Fruit fly (Drosophila melanogaster): ENCODE measurements around the gene CG43131.

The CG43131 gene

dm6 chr3R:5126884-5127283 lies 17.9 kb upstream of the CG43131 start:
- peak; percentile 34 for TF ChIP-seq psq (GFP tag; optimal IDR thresholded peaks at IDR 0.05)
- TF ChIP-seq Dif (GFP tag; optimal IDR thresholded peaks at IDR 0.05; ENCODE audit: partially characterized antibody) = peak; percentile 97
- TF ChIP-seq Vsx2 (GFP tag; optimal IDR thresholded peaks at IDR 0.05; ENCODE audit: partially characterized antibody) = peak; percentile 87
- TF ChIP-seq h (GFP tag; optimal IDR thresholded peaks at IDR 0.05) = peak; percentile 41
- peak; percentile 26 for TF ChIP-seq OdsH (GFP tag; optimal IDR thresholded peaks at IDR 0.05)
- peak; percentile 47 for TF ChIP-seq rgr (GFP tag; optimal IDR thresholded peaks at IDR 0.05)
- peak; percentile 90 for TF ChIP-seq Myc (optimal IDR thresholded peaks at IDR 0.05)
- TF ChIP-seq Hnf4 (GFP tag; optimal IDR thresholded peaks at IDR 0.05) = peak; percentile 46
- peak; percentile 33 for TF ChIP-seq fru (GFP tag; optimal IDR thresholded peaks at IDR 0.05)
- peak; percentile 12 for TF ChIP-seq dmrt93B (GFP tag; optimal IDR thresholded peaks at IDR 0.05)
- TF ChIP-seq woc (GFP tag; optimal IDR thresholded peaks at IDR 0.05) = no peak
- peak in 1 of 2 experiments; percentile 65 for TF ChIP-seq foxo (GFP tag; optimal IDR thresholded peaks at IDR 0.05)
- peak; percentile 45 for TF ChIP-seq Hr83 (GFP tag; optimal IDR thresholded peaks at IDR 0.05; ENCODE audit: poor library complexity, severe bottlenecking)
- TF ChIP-seq dsf (GFP tag; optimal IDR thresholded peaks at IDR 0.05; ENCODE audit: borderline replicate concordance) = no peak
- TF ChIP-seq sv (GFP tag; optimal IDR thresholded peaks at IDR 0.05) = peak; percentile 57
- no peak for TF ChIP-seq GATAd (GFP tag; optimal IDR thresholded peaks at IDR 0.05)
- peak; percentile 60 for TF ChIP-seq HLH106 (tag; optimal IDR thresholded peaks at IDR 0.05)
- TF ChIP-seq tai (GFP tag; optimal IDR thresholded peaks at IDR 0.05) = no peak
- TF ChIP-seq dl (GFP tag; optimal IDR thresholded peaks at IDR 0.05; ENCODE audit: insufficient read depth in 1 of 2, partially characterized antibody in 2 of 2) = peak; percentile 55 to 87
- peak; percentile 23 for TF ChIP-seq CG9705 (GFP tag; optimal IDR thresholded peaks at IDR 0.05)
- peak; percentile 34 for TF ChIP-seq ey (GFP tag; optimal IDR thresholded peaks at IDR 0.05)

dm6 chr3R:5125832-5126231 lies 16.9 kb upstream of the CG43131 start:
- TF ChIP-seq GATAd (GFP tag; optimal IDR thresholded peaks at IDR 0.05) (no peak), Dfd (GFP tag; optimal IDR thresholded peaks at IDR 0.05) (no peak), rgr (GFP tag; optimal IDR thresholded peaks at IDR 0.05) (no peak), pan (optimal IDR thresholded peaks at IDR 0.05) (no peak), Hnf4 (GFP tag; optimal IDR thresholded peaks at IDR 0.05) (no peak), ey (GFP tag; optimal IDR thresholded peaks at IDR 0.05) (no peak), CG32264 (GFP tag; optimal IDR thresholded peaks at IDR 0.05) (no peak), Mio (GFP tag; optimal IDR thresholded peaks at IDR 0.05) (no peak), Myc (optimal IDR thresholded peaks at IDR 0.05) (no peak), lola (GFP tag; optimal IDR thresholded peaks at IDR 0.05) (no peak), Hr78 (GFP tag; optimal IDR thresholded peaks at IDR 0.05) (no peak), woc (GFP tag; optimal IDR thresholded peaks at IDR 0.05) (no peak), tai (GFP tag; optimal IDR thresholded peaks at IDR 0.05) (no peak), usp (GFP tag; optimal IDR thresholded peaks at IDR 0.05) (no peak), dmrt93B (GFP tag; optimal IDR thresholded peaks at IDR 0.05) (no peak), brk (GFP tag; optimal IDR thresholded peaks at IDR 0.05) (no peak)

dm6 chr3R:5124928-5125327 lies 15.9 kb upstream of the CG43131 start:
- TF ChIP-seq Abd-B (GFP tag; optimal IDR thresholded peaks at IDR 0.05) = no peak
- no peak for TF ChIP-seq pan (optimal IDR thresholded peaks at IDR 0.05)
- TF ChIP-seq dsf (GFP tag; optimal IDR thresholded peaks at IDR 0.05; ENCODE audit: borderline replicate concordance) = no peak
- TF ChIP-seq CG32264 (GFP tag; optimal IDR thresholded peaks at IDR 0.05) = no peak
- no peak for TF ChIP-seq fru (GFP tag; optimal IDR thresholded peaks at IDR 0.05)
- TF ChIP-seq N (GFP tag; optimal IDR thresholded peaks at IDR 0.05) = no peak

- TF ChIP-seq HLH106 (tag; optimal IDR thresholded peaks at IDR 0.05) = no peak
- no peak for TF ChIP-seq sage (GFP tag; optimal IDR thresholded peaks at IDR 0.05)
- TF ChIP-seq Vsx2 (GFP tag; optimal IDR thresholded peaks at IDR 0.05; ENCODE audit: partially characterized antibody) = peak; percentile 74
Measured at dm6 chr3R:5122266-5123096, 13.5 kb upstream of the CG43131 start.

Measured in whole organism, wandering third instar larva.